Worm (Caenorhabditis elegans) whole organism, L2 larva: Measurements from ENCODE around the gene sru-37.

Experiments
- C34F6.9 ChIP-seq: fragments of 150-350 bp; optimal IDR thresholded peaks from 2 replicates; lab custom pipeline; 2014; ENCODE audit warnings: missing biosample characterization, missing genetic modification characterization
- F13H6.1 ChIP-seq: sonication (generic microtip); optimal IDR thresholded peaks from 2 replicates; lab custom pipeline; 2016; ENCODE audit warnings: missing genetic modification characterization, missing compliant biosample characterization
- Y55F3AM.14 ChIP-seq: fragments of 200-800 bp; sonication (Bioruptor generic); optimal IDR thresholded peaks from 2 replicates; lab custom pipeline; 2018; ENCODE audit warnings: mild to moderate bottlenecking, missing genetic modification characterization, missing compliant biosample characterization
- alr-1 ChIP-seq: fragments of 150-350 bp; optimal IDR thresholded peaks from 2 replicates; lab custom pipeline; 2014; ENCODE audit warnings: missing biosample characterization, missing genetic modification characterization
- aly-2 ChIP-seq: fragments of 150-350 bp; optimal IDR thresholded peaks from 2 replicates; lab custom pipeline; 2014; ENCODE audit warnings: missing biosample characterization, missing genetic modification characterization
- ama-1 ChIP-seq: fragments of 150-350 bp; optimal IDR thresholded peaks from 2 replicates; lab custom pipeline; 2018; ENCODE audit warnings: inconsistent platforms
- blmp-1 ChIP-seq: sonication (generic microtip); optimal IDR thresholded peaks from 2 replicates; lab custom pipeline; 2017; ENCODE audit warnings: missing genetic modification characterization, mild to moderate bottlenecking, missing compliant biosample characterization, antibody characterized with exemption, moderate library complexity; ENCODE audit not compliant: insufficient read depth
- ceh-82 ChIP-seq: fragments of 150-350 bp; optimal IDR thresholded peaks from 2 replicates; lab custom pipeline; 2014; ENCODE audit warnings: missing biosample characterization, missing genetic modification characterization
- crh-2 ChIP-seq: sonication (generic microtip); optimal IDR thresholded peaks from 2 replicates; lab custom pipeline; 2017; ENCODE audit warnings: missing biosample characterization, missing genetic modification characterization
- egl-27 ChIP-seq: sonication (generic microtip); optimal IDR thresholded peaks from 3 replicates; lab custom pipeline; 2017; ENCODE audit warnings: missing biosample characterization, missing genetic modification reagents, missing genetic modification characterization
- elt-1 ChIP-seq: fragments of 150-350 bp; optimal IDR thresholded peaks from 2 replicates; lab custom pipeline; 2014; ENCODE audit warnings: missing biosample characterization, missing genetic modification characterization
- elt-3 ChIP-seq: sonication (generic microtip); optimal IDR thresholded peaks from 2 replicates; lab custom pipeline; 2017; ENCODE audit warnings: missing biosample characterization, missing genetic modification characterization
- lin-11 ChIP-seq: fragments of 150-350 bp; sonication (generic microtip); optimal IDR thresholded peaks from 2 replicates; lab custom pipeline; 2014; ENCODE audit warnings: missing biosample characterization, missing genetic modification characterization, inconsistent platforms, mixed read lengths
- lin-13 ChIP-seq: fragments of 150-350 bp; optimal IDR thresholded peaks from 2 replicates; lab custom pipeline; 2014; ENCODE audit warnings: missing biosample characterization, missing genetic modification reagents, missing genetic modification characterization
- lin-39 ChIP-seq: fragments of 150-350 bp; optimal IDR thresholded peaks from 2 replicates; lab custom pipeline; 2014; ENCODE audit warnings: missing biosample characterization, missing genetic modification reagents, missing genetic modification characterization
- mab-5 ChIP-seq: fragments of 150-350 bp; optimal IDR thresholded peaks from 2 replicates; lab custom pipeline; 2014; ENCODE audit warnings: missing biosample characterization, missing genetic modification characterization
- mbf-1 ChIP-seq: sonication (generic microtip); optimal IDR thresholded peaks from 2 replicates; lab custom pipeline; 2017; ENCODE audit warnings: missing biosample characterization, missing genetic modification characterization
- mdl-1 ChIP-seq, 2 experiments: fragments of 150-350 bp in 1 of 2; sonication (generic microtip) in 1 of 2; optimal IDR thresholded peaks; 2 replicates each; lab custom pipeline; 2017; ENCODE audit warnings: missing biosample characterization in 2 of 2, missing genetic modification characterization in 2 of 2
- nhr-10 ChIP-seq: sonication (generic microtip); optimal IDR thresholded peaks from 2 replicates; lab custom pipeline; 2017; ENCODE audit warnings: missing biosample characterization, missing genetic modification characterization
- nhr-12 ChIP-seq: fragments of 150-350 bp; optimal IDR thresholded peaks from 2 replicates; lab custom pipeline; 2014; ENCODE audit warnings: missing biosample characterization, missing genetic modification characterization
- nhr-129 ChIP-seq: fragments of 150-350 bp; optimal IDR thresholded peaks from 2 replicates; lab custom pipeline; 2014; ENCODE audit warnings: missing biosample characterization, missing genetic modification characterization
- nhr-21 ChIP-seq: fragments of 150-350 bp; optimal IDR thresholded peaks from 2 replicates; lab custom pipeline; 2014; ENCODE audit warnings: missing biosample characterization, missing genetic modification characterization
- nhr-23 ChIP-seq: fragments of 150-350 bp; optimal IDR thresholded peaks from 2 replicates; lab custom pipeline; 2014; ENCODE audit warnings: missing biosample characterization, missing genetic modification reagents, missing genetic modification characterization
- nhr-237 ChIP-seq: fragments of 150-350 bp; optimal IDR thresholded peaks from 2 replicates; lab custom pipeline; 2014; ENCODE audit warnings: missing biosample characterization, missing genetic modification characterization
- peb-1 ChIP-seq: fragments of 150-350 bp; optimal IDR thresholded peaks from 2 replicates; lab custom pipeline; 2014; ENCODE audit warnings: missing biosample characterization, missing genetic modification characterization
- sem-4 ChIP-seq: fragments of 150-350 bp; optimal IDR thresholded peaks from 2 replicates; lab custom pipeline; 2014; ENCODE audit warnings: missing biosample characterization, missing genetic modification reagents, missing genetic modification characterization
- skn-1 ChIP-seq: sonication (generic microtip); optimal IDR thresholded peaks from 2 replicates; lab custom pipeline; 2017; ENCODE audit warnings: missing biosample characterization, missing genetic modification characterization
- sma-3 ChIP-seq: sonication (generic microtip); optimal IDR thresholded peaks from 2 replicates; lab custom pipeline; 2016; ENCODE audit warnings: missing genetic modification reagents, missing genetic modification characterization, missing compliant biosample characterization
- sma-9 ChIP-seq, 2 experiments: fragments of 150-350 bp in 1 of 2; sonication (generic microtip) in 1 of 2; optimal IDR thresholded peaks; 2 replicates each; lab custom pipeline; 2014 to 2016; ENCODE audit warnings: missing genetic modification characterization in 2 of 2, mild to moderate bottlenecking in 1 of 2, missing biosample characterization in 1 of 2, missing compliant biosample characterization in 1 of 2, missing genetic modification reagents in 1 of 2, moderate library complexity in 1 of 2
- snpc-4 ChIP-seq: fragments of 150-350 bp; optimal IDR thresholded peaks from 2 replicates; lab custom pipeline; 2014; ENCODE audit warnings: missing biosample characterization, missing genetic modification characterization
- unc-39 ChIP-seq: fragments of 150-350 bp; optimal IDR thresholded peaks from 2 replicates; lab custom pipeline; 2014; ENCODE audit warnings: missing biosample characterization, missing genetic modification characterization
- unc-55 ChIP-seq: fragments of 150-350 bp; sonication (generic microtip); optimal IDR thresholded peaks from 3 replicates; lab custom pipeline; 2014; ENCODE audit warnings: missing biosample characterization, missing genetic modification reagents, missing genetic modification characterization
- unc-62 ChIP-seq: fragments of 150-350 bp; optimal IDR thresholded peaks from 2 replicates; lab custom pipeline; 2014; ENCODE audit warnings: missing biosample characterization, missing genetic modification reagents, missing genetic modification characterization
- zag-1 ChIP-seq: fragments of 150-350 bp; optimal IDR thresholded peaks from 2 replicates; lab custom pipeline; 2014; ENCODE audit warnings: missing biosample characterization, missing genetic modification characterization
- ztf-1 ChIP-seq: fragments of 200-800 bp; sonication (Bioruptor generic); conservative IDR thresholded peaks from 2 replicates; pipeline ENCODE4 v1.3.6; 2022; ENCODE audit warnings: missing genetic modification characterization, missing compliant biosample characterization
- ztf-4 ChIP-seq: fragments of 150-350 bp; optimal IDR thresholded peaks from 2 replicates; lab custom pipeline; 2014; ENCODE audit warnings: missing biosample characterization, missing genetic modification characterization

sru-37 gene

DNA sequence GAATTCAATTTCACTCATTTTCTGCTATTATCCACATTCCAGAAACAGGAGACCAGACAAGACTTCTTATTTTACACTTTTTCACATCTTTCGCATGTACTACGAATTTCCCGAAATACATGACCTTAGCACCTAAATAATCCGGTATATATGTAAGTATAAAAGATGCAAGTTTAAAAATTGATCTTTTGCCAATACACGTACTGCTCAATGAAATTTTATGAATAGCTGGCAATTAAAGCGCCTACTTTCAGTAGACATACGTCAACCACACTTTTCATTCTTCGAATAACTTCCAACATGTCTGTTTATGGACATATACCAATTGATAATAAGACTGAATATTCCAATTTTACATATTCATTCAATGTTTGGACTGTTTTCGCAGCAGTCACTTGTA is 2.1 kb upstream of the sru-37 start, which contains the start of gene sru-39:
TSS of gene sru-39 (plus strand) at position 301 of the 400 bp plus-strand sequence.
- TF ChIP-seq F13H6.1 (tag; lab: Kevin White, UChicago) (no peak), nhr-129 (no peak), ztf-4 (tag; lab: Kevin White, UChicago) (no peak), zag-1 (tag; lab: Kevin White, UChicago) (no peak), elt-1 (no peak), C34F6.9 (tag; lab: Kevin White, UChicago) (no peak), lin-13 (GFP tag; lab: Kevin White, UChicago) (no peak), ama-1 (no peak), mbf-1 (no peak), aly-2 (tag; lab: Kevin White, UChicago) (no peak), sem-4 (tag; lab: Kevin White, UChicago) (no peak), peb-1 (tag; lab: Kevin White, UChicago) (no peak), elt-3 (no peak), alr-1 (tag; lab: Kevin White, UChicago) (no peak), ceh-82 (tag; lab: Kevin White, UChicago) (no peak), unc-62 (GFP tag; lab: Kevin White, UChicago) (no peak), mdl-1 (tag; optimal IDR thresholded peaks at IDR 0.05; lab: Kevin White, UChicago) (no peak)

ce11 chrV:9811154-9811553 is 5.9 kb downstream of the sru-37 start, which contains the start of gene sru-29:
sru-29 (plus strand) TSS chrV:9811454.
- no peak for TF ChIP-seq unc-62 (GFP tag; lab: Kevin White, UChicago)

- no peak for TF ChIP-seq elt-1
Observed at ce11 chrV:9812216-9812615, 7.0 kb downstream of the sru-37 start.

DNA sequence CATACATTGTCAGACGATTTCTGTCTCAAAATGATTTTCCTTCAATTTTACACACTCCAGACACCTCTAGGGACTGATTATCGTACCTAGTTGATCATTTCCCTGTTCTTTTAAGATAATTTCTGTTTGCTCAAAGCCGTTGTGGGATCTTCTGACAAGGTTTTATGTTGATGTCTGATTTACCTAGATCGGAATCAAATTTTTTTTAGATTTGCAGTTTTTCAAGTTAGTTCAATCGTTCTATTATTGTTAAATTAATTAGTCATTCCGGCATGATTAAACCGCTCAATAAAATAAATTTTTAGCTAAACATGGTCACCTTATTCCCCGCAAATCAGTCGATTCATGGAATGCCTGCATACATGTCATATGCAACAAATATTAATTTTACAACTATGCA is 8.3 kb downstream of the sru-37 start, which contains the start of gene sru-30:
TSS of gene sru-30 (plus strand) at position 301 of the 400 bp plus-strand sequence.
- TF ChIP-seq egl-27 (tag; lab: Kevin White, UChicago) (no peak), nhr-237 (no peak), ztf-1 (no peak), ama-1 (no peak), nhr-23 (tag; lab: Kevin White, UChicago) (no peak)

- no peak for TF ChIP-seq nhr-21 (tag; lab: Kevin White, UChicago)
- TF ChIP-seq egl-27 (tag; lab: Kevin White, UChicago) = no peak
- no peak for TF ChIP-seq blmp-1 (tag; lab: Kevin White, UChicago)
- no peak for TF ChIP-seq zag-1 (tag; lab: Kevin White, UChicago)
- no peak for TF ChIP-seq ceh-82 (tag; lab: Kevin White, UChicago)
Observed at ce11 chrV:9816390-9816789, 11.1 kb downstream of the sru-37 start, which contains the start of gene sru-31. sru-31 (plus strand) TSS chrV:9816690.

DNA sequence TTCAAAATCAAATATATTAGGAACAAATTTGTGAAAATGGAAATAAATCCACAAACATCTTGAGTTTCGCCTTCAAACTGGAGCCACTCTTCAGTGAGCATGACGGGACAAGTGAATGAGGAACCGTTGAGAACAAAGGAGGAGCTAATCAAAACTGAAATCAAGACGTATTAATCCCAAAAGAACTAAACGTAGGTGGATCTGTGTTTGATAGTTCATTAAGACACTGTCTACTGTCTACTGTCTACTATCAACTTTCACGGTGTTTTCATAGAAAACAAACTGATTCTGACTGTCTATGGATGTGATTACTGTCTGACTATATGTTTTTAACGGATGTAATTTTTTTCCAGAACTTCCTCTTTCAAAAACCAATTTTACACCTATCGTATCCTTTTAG is 16.5 kb downstream of the sru-37 start, which contains the start of gene str-193:
TSS of gene str-193 (minus strand) at position 101 of the 400 bp plus-strand sequence.
- TF ChIP-seq skn-1 (no peak), snpc-4 (no peak), nhr-10 (no peak), unc-55 (GFP tag; lab: Kevin White, UChicago) (no peak), sma-9 (GFP tag; optimal IDR thresholded peaks at IDR 0.05; lab: Kevin White, UChicago) (no peak), sma-9 (tag; optimal IDR thresholded peaks at IDR 0.05; lab: Kevin White, UChicago) (no peak), unc-39 (tag; lab: Kevin White, UChicago) (no peak), zag-1 (tag; lab: Kevin White, UChicago) (no peak), lin-13 (GFP tag; lab: Kevin White, UChicago) (no peak), ama-1 (no peak), lin-39 (tag; lab: Kevin White, UChicago) (no peak), crh-2 (tag; lab: Kevin White, UChicago) (no peak)

DNA sequence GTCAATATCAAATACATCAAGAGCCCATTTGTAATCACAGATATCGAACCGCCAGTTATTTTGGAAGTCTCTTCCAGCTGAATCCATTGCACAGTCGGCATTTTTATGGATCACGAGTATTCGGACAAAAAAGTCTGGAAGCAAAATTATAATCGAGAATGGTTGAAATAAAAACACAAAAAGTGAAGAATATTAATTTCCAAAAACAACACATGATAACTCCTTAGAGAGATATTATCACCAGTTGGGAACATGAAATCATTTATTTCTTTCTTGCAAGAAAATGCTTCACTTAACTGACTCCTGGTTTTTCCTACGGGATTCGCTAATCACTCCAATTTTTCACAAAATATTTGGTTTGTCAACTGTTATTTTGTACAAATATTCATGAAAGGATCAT is 18.9 kb downstream of the sru-37 start, which contains the start of gene str-2:
TSS of gene str-2 (minus strand) at position 101 of the 400 bp plus-strand sequence.
- TF ChIP-seq F13H6.1 (tag; lab: Kevin White, UChicago) (no peak), nhr-129 (no peak), unc-55 (GFP tag; lab: Kevin White, UChicago) (no peak), Y55F3AM.14 (GFP tag; lab: Kevin White, UChicago) (no peak), sma-9 (GFP tag; optimal IDR thresholded peaks at IDR 0.05; lab: Kevin White, UChicago) (no peak), sma-9 (tag; optimal IDR thresholded peaks at IDR 0.05; lab: Kevin White, UChicago) (no peak), ztf-4 (tag; lab: Kevin White, UChicago) (no peak), aly-2 (tag; lab: Kevin White, UChicago) (no peak), ztf-1 (no peak), lin-39 (tag; lab: Kevin White, UChicago) (no peak), lin-11 (no peak), skn-1 (no peak), nhr-237 (no peak), unc-62 (GFP tag; lab: Kevin White, UChicago) (no peak), peb-1 (tag; lab: Kevin White, UChicago) (no peak), nhr-23 (tag; lab: Kevin White, UChicago) (no peak), mab-5 (tag; lab: Kevin White, UChicago) (no peak), nhr-12 (tag; lab: Kevin White, UChicago) (no peak), blmp-1 (tag; lab: Kevin White, UChicago) (no peak), sma-3 (GFP tag; lab: Kevin White, UChicago) (no peak), alr-1 (tag; lab: Kevin White, UChicago) (no peak)
